Worm (Caenorhabditis elegans): ENCODE measurements around the gene F10C1.8.
A peak's percentile ranks its signal among the peaks of the same experiment; 100 is the strongest.

F10C1.8 gene

ce11 chrII:5712126-5712525 lies 42.1 kb upstream of the F10C1.8 start:
- TF ChIP-seq madf-8 (GFP tag; conservative IDR thresholded peaks at IDR 0.05), result no peak
- no peak for TF ChIP-seq C17E4.6 (GFP tag; IDR thresholded peaks at IDR 0.05)
- no peak for TF ChIP-seq lin-35 (GFP tag; optimal IDR thresholded peaks at IDR 0.05)
- no peak for TF ChIP-seq ceh-27 (GFP tag; optimal IDR thresholded peaks at IDR 0.05)
- TF ChIP-seq K12H6.12 (tag; optimal IDR thresholded peaks at IDR 0.05), result no peak
- no peak for TF ChIP-seq Y56A3A.18 (GFP tag; IDR thresholded peaks at IDR 0.05)
- no peak for TF ChIP-seq cebp-2 (GFP tag; IDR thresholded peaks at IDR 0.05)
- no peak for TF ChIP-seq F33H1.4 (GFP tag; IDR thresholded peaks at IDR 0.05)
- TF ChIP-seq let-607 (tag; optimal IDR thresholded peaks at IDR 0.05), result no peak
- no peak for TF ChIP-seq lir-1 (GFP tag; conservative IDR thresholded peaks at IDR 0.05)
- TF ChIP-seq F57A8.1 (GFP tag; optimal IDR thresholded peaks at IDR 0.05), result no peak
- no peak; the same call in 1 of the 2 replicates for TF ChIP-seq rcor-1 (GFP tag; IDR thresholded peaks at IDR 0.05)
- TF ChIP-seq chd-7 (tag; optimal IDR thresholded peaks at IDR 0.05), result no peak
- peak; percentile 43; the same call in 1 of the 2 replicates for TF ChIP-seq ekl-4 (GFP tag; IDR thresholded peaks at IDR 0.05)
- TF ChIP-seq him-1 (tag; optimal IDR thresholded peaks at IDR 0.05), result peak; percentile 3
- peak; percentile 63; the same call in 1 of the 2 replicates for TF ChIP-seq Y95B8A.8 (GFP tag; IDR thresholded peaks at IDR 0.05)
- no peak for TF ChIP-seq athp-1 (tag; optimal IDR thresholded peaks at IDR 0.05)
- peak; percentile 20 for TF ChIP-seq lin-54 (GFP tag; optimal IDR thresholded peaks at IDR 0.05)
- no peak for TF ChIP-seq ztf-18 (tag; optimal IDR thresholded peaks at IDR 0.05)
- no peak for TF ChIP-seq cebp-1 (GFP tag; IDR thresholded peaks at IDR 0.05)
- peak; percentile 24 for TF ChIP-seq cebp-1 (tag; optimal IDR thresholded peaks at IDR 0.05)
- no peak for TF ChIP-seq xnd-1 (tag; optimal IDR thresholded peaks at IDR 0.05)
- TF ChIP-seq lsy-27 (tag; optimal IDR thresholded peaks at IDR 0.05; ENCODE audit: borderline replicate concordance, insufficient read depth), result no peak
- no peak for TF ChIP-seq T07F8.4 (tag; optimal IDR thresholded peaks at IDR 0.05)
- TF ChIP-seq ceh-58 (GFP tag; IDR thresholded peaks at IDR 0.05), result no peak
- no peak for TF ChIP-seq B0261.1 (tag; optimal IDR thresholded peaks at IDR 0.05)
- no peak for TF ChIP-seq nhr-27 (tag; optimal IDR thresholded peaks at IDR 0.05)
- TF ChIP-seq egl-44 (GFP tag; IDR thresholded peaks at IDR 0.05), result no peak
- no peak for TF ChIP-seq F49E8.2 (tag; optimal IDR thresholded peaks at IDR 0.05; ENCODE audit: insufficient read depth)
- TF ChIP-seq akir-1 (GFP tag; optimal IDR thresholded peaks at IDR 0.05), result no peak
- TF ChIP-seq nfyb-1 (GFP tag; IDR thresholded peaks at IDR 0.05), result peak; percentile 58; the same call in 1 of the 2 replicates
- TF ChIP-seq repo-1 (tag; optimal IDR thresholded peaks at IDR 0.05), result no peak
- TF ChIP-seq bed-1 (GFP tag; IDR thresholded peaks at IDR 0.05), result no peak
- no peak for TF ChIP-seq madf-3 (GFP tag; IDR thresholded peaks at IDR 0.05)
- no peak for TF ChIP-seq madf-10 (tag; optimal IDR thresholded peaks at IDR 0.05)
- no peak for TF ChIP-seq B0035.1 (tag; optimal IDR thresholded peaks at IDR 0.05)
- no peak for TF ChIP-seq bed-2 (GFP tag; IDR thresholded peaks at IDR 0.05)
- no peak for TF ChIP-seq dpl-1 (GFP tag; optimal IDR thresholded peaks at IDR 0.05)
- TF ChIP-seq zim-3 (tag; optimal IDR thresholded peaks at IDR 0.05), result no peak
- no peak for TF ChIP-seq mxl-1 (tag; optimal IDR thresholded peaks at IDR 0.05)
- TF ChIP-seq F22D6.2 (tag; optimal IDR thresholded peaks at IDR 0.05), result no peak
- no peak for TF ChIP-seq snpc-1.1 (tag; optimal IDR thresholded peaks at IDR 0.05; ENCODE audit: insufficient read depth)
- no peak for TF ChIP-seq ztf-3 (GFP tag; optimal IDR thresholded peaks at IDR 0.05)
- no peak for TF ChIP-seq let-526 (GFP tag; IDR thresholded peaks at IDR 0.05)
- peak; percentile 68 for TF ChIP-seq hrde-1 (tag; optimal IDR thresholded peaks at IDR 0.05; ENCODE audit: borderline replicate concordance)
- TF ChIP-seq K11D2.4 (GFP tag; IDR thresholded peaks at IDR 0.05), result no peak
- no peak for TF ChIP-seq pbrm-1 (GFP tag; IDR thresholded peaks at IDR 0.05)
- TF ChIP-seq nhr-90 (tag; optimal IDR thresholded peaks at IDR 0.05), result no peak
- TF ChIP-seq lin-40 (tag; optimal IDR thresholded peaks at IDR 0.05), result no peak

Data from whole organism, young adult.